Worm (Caenorhabditis elegans) whole organism, late embryonic: ENCODE results near the gene vhl-1.

Experiments used
- F13H6.1 ChIP-seq: sonication (generic microtip); optimal IDR thresholded peaks from 2 replicates; lab custom pipeline; 2016; ENCODE audit warnings: missing genetic modification characterization, missing compliant biosample characterization
- K02D7.2 ChIP-seq: sonication (generic microtip); optimal IDR thresholded peaks from 2 replicates; lab custom pipeline; 2017; ENCODE audit warnings: mild to moderate bottlenecking, missing genetic modification characterization, missing compliant biosample characterization
- K09A11.1 ChIP-seq: sonication (generic microtip); optimal IDR thresholded peaks from 2 replicates; lab custom pipeline; 2017; ENCODE audit warnings: antibody characterized with exemption, mild to moderate bottlenecking, missing genetic modification characterization, missing compliant biosample characterization; ENCODE audit not compliant: insufficient read depth
- Y22D7AL.16 ChIP-seq: sonication (generic microtip); optimal IDR thresholded peaks from 2 replicates; lab custom pipeline; 2016; ENCODE audit warnings: missing genetic modification characterization, missing compliant biosample characterization
- ahr-1 ChIP-seq: sonication (generic microtip); optimal IDR thresholded peaks from 2 replicates; lab custom pipeline; 2016; ENCODE audit warnings: missing genetic modification characterization, missing compliant biosample characterization
- ceh-18 ChIP-seq: sonication (generic microtip); optimal IDR thresholded peaks from 2 replicates; lab custom pipeline; 2016; ENCODE audit warnings: missing genetic modification characterization, missing compliant biosample characterization
- ceh-2 ChIP-seq: sonication (generic microtip); optimal IDR thresholded peaks from 2 replicates; lab custom pipeline; 2016; ENCODE audit warnings: missing genotype, missing genetic modification characterization, missing compliant biosample characterization
- ceh-31 ChIP-seq: sonication (generic microtip); optimal IDR thresholded peaks from 2 replicates; lab custom pipeline; 2016; ENCODE audit warnings: missing genetic modification characterization, missing compliant biosample characterization
- ceh-34 ChIP-seq: sonication (generic microtip); optimal IDR thresholded peaks from 2 replicates; lab custom pipeline; 2016; ENCODE audit warnings: mild to moderate bottlenecking, missing genetic modification characterization, missing compliant biosample characterization
- ceh-45 ChIP-seq: fragments of 200-800 bp; sonication (Bioruptor generic); IDR thresholded peaks from 2 replicates; pipeline ENCODE4 v1.3.6; 2022; ENCODE audit warnings: missing genetic modification reagents, missing genetic modification characterization, missing compliant biosample characterization
- ceh-6 ChIP-seq: fragments of 200-800 bp; sonication (Bioruptor generic); optimal IDR thresholded peaks from 2 replicates; lab custom pipeline; 2018; ENCODE audit warnings: mild to moderate bottlenecking, missing genetic modification characterization, missing compliant biosample characterization
- ceh-9 ChIP-seq: sonication (generic microtip); optimal IDR thresholded peaks from 2 replicates; lab custom pipeline; 2016; ENCODE audit warnings: mild to moderate bottlenecking, missing genetic modification characterization, inconsistent platforms, missing compliant biosample characterization
- dmd-4 ChIP-seq: sonication (generic microtip); optimal IDR thresholded peaks from 2 replicates; lab custom pipeline; 2016; ENCODE audit warnings: borderline replicate concordance, missing genetic modification characterization, missing compliant biosample characterization
- dve-1 ChIP-seq: sonication (generic microtip); optimal IDR thresholded peaks from 2 replicates; lab custom pipeline; 2017; ENCODE audit warnings: antibody characterized with exemption, mild to moderate bottlenecking, missing genetic modification characterization, missing compliant biosample characterization
- elt-4 ChIP-seq: sonication (generic microtip); optimal IDR thresholded peaks from 2 replicates; lab custom pipeline; 2016; ENCODE audit warnings: missing genetic modification characterization, missing compliant biosample characterization
- ets-4 ChIP-seq: sonication (generic microtip); optimal IDR thresholded peaks from 2 replicates; lab custom pipeline; 2016; ENCODE audit warnings: missing genetic modification characterization, missing compliant biosample characterization
- fax-1 ChIP-seq: sonication (generic microtip); optimal IDR thresholded peaks from 2 replicates; lab custom pipeline; 2016; ENCODE audit warnings: missing genotype, missing genetic modification characterization, missing compliant biosample characterization
- gmeb-2 ChIP-seq: sonication (generic microtip); optimal IDR thresholded peaks from 2 replicates; lab custom pipeline; 2016; ENCODE audit warnings: missing genetic modification characterization, inconsistent platforms, missing compliant biosample characterization
- hlh-13 ChIP-seq: fragments of 200-800 bp; sonication (Bioruptor generic); optimal IDR thresholded peaks from 2 replicates; lab custom pipeline; 2018; ENCODE audit warnings: mild to moderate bottlenecking, missing genetic modification characterization, missing compliant biosample characterization
- hlh-8 ChIP-seq: sonication (generic microtip); optimal IDR thresholded peaks from 2 replicates; lab custom pipeline; 2016; ENCODE audit warnings: missing genotype, missing genetic modification characterization, missing compliant biosample characterization
- lim-6 ChIP-seq: sonication (generic microtip); optimal IDR thresholded peaks from 2 replicates; lab custom pipeline; 2016; ENCODE audit warnings: missing genetic modification characterization, missing compliant biosample characterization
- lin-11 ChIP-seq: fragments of 200-800 bp; sonication (Bioruptor generic); optimal IDR thresholded peaks from 2 replicates; lab custom pipeline; 2018; ENCODE audit warnings: mild to moderate bottlenecking, missing genetic modification characterization, missing compliant biosample characterization
- madf-2 ChIP-seq: sonication (generic microtip); optimal IDR thresholded peaks from 2 replicates; lab custom pipeline; 2017; ENCODE audit warnings: missing genetic modification characterization, missing compliant biosample characterization
- mec-3 ChIP-seq: sonication (generic microtip); optimal IDR thresholded peaks from 2 replicates; lab custom pipeline; 2016; ENCODE audit warnings: borderline replicate concordance, missing genetic modification characterization, missing compliant biosample characterization
- nhr-11 ChIP-seq: fragments of 150-350 bp; optimal IDR thresholded peaks from 2 replicates; lab custom pipeline; 2014; ENCODE audit warnings: missing biosample characterization, missing genetic modification characterization
- npax-4 ChIP-seq: sonication (generic microtip); optimal IDR thresholded peaks from 2 replicates; lab custom pipeline; 2016; ENCODE audit warnings: missing genetic modification characterization, missing compliant biosample characterization
- odd-2 ChIP-seq: sonication (generic microtip); optimal IDR thresholded peaks from 2 replicates; lab custom pipeline; 2017; ENCODE audit warnings: antibody characterized with exemption, mild to moderate bottlenecking, missing genetic modification characterization, missing compliant biosample characterization
- pha-2 ChIP-seq: sonication (generic microtip); optimal IDR thresholded peaks from 2 replicates; lab custom pipeline; 2017; ENCODE audit warnings: mild to moderate bottlenecking, missing genetic modification characterization, missing compliant biosample characterization
- pqm-1 ChIP-seq: sonication (generic microtip); optimal IDR thresholded peaks from 2 replicates; lab custom pipeline; 2016; ENCODE audit warnings: missing genetic modification characterization, missing compliant biosample characterization
- ref-2 ChIP-seq: sonication (generic microtip); optimal IDR thresholded peaks from 2 replicates; lab custom pipeline; 2016; ENCODE audit warnings: missing genetic modification characterization, missing compliant biosample characterization
- rnt-1 ChIP-seq: sonication (generic microtip); optimal IDR thresholded peaks from 2 replicates; lab custom pipeline; 2016; ENCODE audit warnings: missing genetic modification characterization, missing compliant biosample characterization
- sdc-2 ChIP-seq: sonication (generic microtip); optimal IDR thresholded peaks from 2 replicates; lab custom pipeline; 2016; ENCODE audit warnings: missing genotype, missing genetic modification characterization, missing compliant biosample characterization
- sox-4 ChIP-seq: sonication (generic microtip); optimal IDR thresholded peaks from 2 replicates; lab custom pipeline; 2017; ENCODE audit warnings: mild to moderate bottlenecking, missing genetic modification characterization, inconsistent platforms, missing compliant biosample characterization
- ttx-3 ChIP-seq: sonication (generic microtip); optimal IDR thresholded peaks from 2 replicates; lab custom pipeline; 2016; ENCODE audit warnings: missing genetic modification reagents, missing genetic modification characterization, missing compliant biosample characterization
- unc-3 ChIP-seq, 2 experiments: fragments of 200-800 bp in 1 of 2; sonication (Bioruptor generic) in 1 of 2; sonication (generic microtip) in 1 of 2; conservative IDR thresholded peaks in 1 of 2; optimal IDR thresholded peaks in 1 of 2; 2 replicates each; pipeline versions ENCODE4 v1.3.6 to Lab custom; 2016 to 2022; ENCODE audit warnings: missing compliant biosample characterization in 2 of 2, missing genetic modification characterization in 2 of 2, missing genetic modification reagents in 1 of 2
- unc-42 ChIP-seq: sonication (generic microtip); optimal IDR thresholded peaks from 2 replicates; lab custom pipeline; 2016; ENCODE audit warnings: missing genotype, missing genetic modification characterization, missing compliant biosample characterization
- unc-86 ChIP-seq: sonication (generic microtip); optimal IDR thresholded peaks from 2 replicates; lab custom pipeline; 2016; ENCODE audit warnings: missing genetic modification characterization, missing compliant biosample characterization
- zip-5 ChIP-seq: sonication (generic microtip); optimal IDR thresholded peaks from 2 replicates; lab custom pipeline; 2016; ENCODE audit warnings: missing genetic modification characterization, missing compliant biosample characterization
- ztf-16 ChIP-seq: sonication (generic microtip); optimal IDR thresholded peaks from 2 replicates; lab custom pipeline; 2017; ENCODE audit warnings: missing genetic modification characterization, missing compliant biosample characterization

vhl-1 gene

ce11 chrX:11346155-11346554 lies 39.0 kb downstream of the vhl-1 start, which contains the start of gene oct-2:
Gene oct-2, plus strand, starts transcription at chrX:11346455.
- TF ChIP-seq sdc-2 (tag; lab: Kevin White, UChicago) (no peak), hlh-13 (GFP tag; lab: Kevin White, UChicago) (no peak), npax-4 (tag; lab: Kevin White, UChicago) (no peak), ceh-2 (tag; lab: Kevin White, UChicago) (no peak), ref-2 (no peak), ttx-3 (tag; lab: Kevin White, UChicago) (no peak), F13H6.1 (tag; lab: Kevin White, UChicago) (no peak), ceh-18 (no peak), sox-4 (tag; lab: Kevin White, UChicago) (no peak), ztf-16 (tag; lab: Kevin White, UChicago) (no peak), hlh-8 (tag; lab: Kevin White, UChicago) (no peak), Y22D7AL.16 (tag; lab: Kevin White, UChicago) (no peak), ets-4 (tag; lab: Kevin White, UChicago) (no peak), madf-2 (no peak), K09A11.1 (tag; lab: Kevin White, UChicago) (no peak)

ce11 chrX:11351288-11351687 lies 44.1 kb downstream of the vhl-1 start:
- TF ChIP-seq ceh-6 (GFP tag; lab: Kevin White, UChicago) (no peak), ahr-1 (tag; lab: Kevin White, UChicago) (no peak), dve-1 (tag; lab: Kevin White, UChicago) (no peak), elt-4 (no peak), odd-2 (tag; lab: Kevin White, UChicago) (no peak), nhr-11 (tag; lab: Kevin White, UChicago) (no peak), ref-2 (no peak), gmeb-2 (tag; lab: Kevin White, UChicago) (no peak), ceh-2 (tag; lab: Kevin White, UChicago) (no peak), unc-42 (no peak), lin-11 (tag; lab: Kevin White, UChicago) (no peak), sox-4 (tag; lab: Kevin White, UChicago) (no peak), fax-1 (tag; lab: Kevin White, UChicago) (no peak), ceh-9 (tag; lab: Kevin White, UChicago) (no peak), sdc-2 (tag; lab: Kevin White, UChicago) (no peak), ceh-31 (tag; lab: Kevin White, UChicago) (no peak), pqm-1 (tag; lab: Kevin White, UChicago) (no peak), ets-4 (tag; lab: Kevin White, UChicago) (no peak), pha-2 (no peak), ceh-45 (no peak)

ce11 chrX:11351856-11352255 lies 44.7 kb downstream of the vhl-1 start, which contains the start of gene pgp-3:
Gene pgp-3, plus strand, starts transcription at chrX:11352156.
- TF ChIP-seq elt-4: no peak
- TF ChIP-seq gmeb-2 (tag; lab: Kevin White, UChicago): no peak
- TF ChIP-seq ceh-34 (tag; lab: Kevin White, UChicago): no peak

- TF ChIP-seq hlh-13 (GFP tag; lab: Kevin White, UChicago): no peak
These were observed 48.7 kb downstream of the vhl-1 start for ce11 chrX:11355856-11356255.

ce11 chrX:11357516-11357915 lies 50.4 kb downstream of the vhl-1 start, which contains the start of gene pgp-4:
Gene pgp-4, plus strand, starts transcription at chrX:11357816.
- TF ChIP-seq fax-1 (tag; lab: Kevin White, UChicago): no peak
- TF ChIP-seq rnt-1 (tag; lab: Kevin White, UChicago): no peak
- TF ChIP-seq zip-5: no peak
- TF ChIP-seq lim-6 (tag; lab: Kevin White, UChicago): no peak
- no peak for TF ChIP-seq madf-2
- TF ChIP-seq Y22D7AL.16 (tag; lab: Kevin White, UChicago): no peak
- no peak for TF ChIP-seq F13H6.1 (tag; lab: Kevin White, UChicago)
- TF ChIP-seq pqm-1 (tag; lab: Kevin White, UChicago): no peak
- no peak for TF ChIP-seq dmd-4 (tag; lab: Kevin White, UChicago)
- TF ChIP-seq npax-4 (tag; lab: Kevin White, UChicago): no peak
- no peak for TF ChIP-seq ref-2
- no peak for TF ChIP-seq ceh-2 (tag; lab: Kevin White, UChicago)
- TF ChIP-seq ahr-1 (tag; lab: Kevin White, UChicago): no peak
- TF ChIP-seq unc-86 (tag; lab: Kevin White, UChicago): no peak
- TF ChIP-seq unc-3 (GFP tag; conservative IDR thresholded peaks at IDR 0.05; lab: Robert Waterston, UW): no peak
- TF ChIP-seq unc-3 (tag; optimal IDR thresholded peaks at IDR 0.05; lab: Kevin White, UChicago): no peak
- no peak for TF ChIP-seq ceh-45
- no peak for TF ChIP-seq ceh-31 (tag; lab: Kevin White, UChicago)
- no peak for TF ChIP-seq mec-3 (tag; lab: Kevin White, UChicago)
- TF ChIP-seq K02D7.2 (tag; lab: Kevin White, UChicago): no peak
- TF ChIP-seq, all 69 proteins: peak for 0
